Worm (Caenorhabditis elegans): ENCODE results near the gene ttr-52.

ce11 chrIII:13385850-13386249 lies 18.7 kb upstream of the ttr-52 start, which contains the start of gene T03F6.4:
- TF ChIP-seq him-1 (tag; optimal IDR thresholded peaks at IDR 0.05) (no peak), dao-5 (tag; optimal IDR thresholded peaks at IDR 0.05) (no peak)

All from whole organism, L4/young adult.